Fruit fly (Drosophila melanogaster) whole organism, embryonic: ENCODE data around the gene Psa.

ENCODE experiments used
- B-H2 ChIP-seq: fragments of 200-800 bp; sonication (Bioruptor generic); optimal IDR thresholded peaks from 2 replicates; lab custom pipeline; 2018; ENCODE audit warnings: missing biosample characterization, mild to moderate bottlenecking, missing genetic modification characterization
- CG10543 ChIP-seq: fragments of 200-800 bp; sonication (Bioruptor generic); optimal IDR thresholded peaks from 3 replicates; lab custom pipeline; 2017; ENCODE audit warnings: missing biosample characterization, mild to moderate bottlenecking, missing genetic modification characterization, moderate library complexity
- CG11560 ChIP-seq: fragments of 200-800 bp; sonication (Bioruptor generic); IDR thresholded peaks from 3 replicates; pipeline ENCODE4 v1.3.6; 2022; ENCODE audit warnings: missing biosample characterization, missing genetic modification characterization
- CG12071 ChIP-seq: fragments of 200-800 bp; sonication (Bioruptor generic); optimal IDR thresholded peaks from 3 replicates; lab custom pipeline; 2018; ENCODE audit warnings: missing biosample characterization, mild to moderate bottlenecking, missing genetic modification characterization
- CG13296 ChIP-seq: fragments of 200-800 bp; sonication (Bioruptor generic); optimal IDR thresholded peaks from 3 replicates; lab custom pipeline; 2018; ENCODE audit warnings: missing biosample characterization, mild to moderate bottlenecking, missing genetic modification characterization
- CG14965 ChIP-seq: fragments of 200-800 bp; sonication (Bioruptor generic); optimal IDR thresholded peaks from 2 replicates; lab custom pipeline; 2016; ENCODE audit warnings: missing biosample characterization, missing genetic modification characterization, borderline replicate concordance
- CG16779 ChIP-seq: fragments of 200-800 bp; sonication (Bioruptor generic); IDR thresholded peaks from 2 replicates; pipeline ENCODE4 v1.3.6; 2022; ENCODE audit warnings: missing biosample characterization, missing genetic modification characterization
- CG16813 ChIP-seq: fragments of 200-800 bp; sonication (Bioruptor generic); IDR thresholded peaks from 3 replicates; pipeline ENCODE4 v1.3.6; 2022; ENCODE audit warnings: missing biosample characterization, missing genetic modification characterization; ENCODE audit not compliant: partially characterized antibody
- CG16815 ChIP-seq: fragments of 200-800 bp; sonication (Bioruptor generic); optimal IDR thresholded peaks from 3 replicates; lab custom pipeline; 2017; ENCODE audit warnings: missing biosample characterization, mild to moderate bottlenecking, missing genetic modification characterization
- CG2129 ChIP-seq: fragments of 200-800 bp; sonication (Bioruptor generic); IDR thresholded peaks from 2 replicates; pipeline ENCODE4 v1.3.6; 2022; ENCODE audit warnings: missing biosample characterization, missing genetic modification characterization; ENCODE audit not compliant: partially characterized antibody
- CG2875 ChIP-seq: fragments of 200-800 bp; sonication (Bioruptor generic); optimal IDR thresholded peaks from 2 replicates; lab custom pipeline; 2017; ENCODE audit warnings: missing biosample characterization, mild to moderate bottlenecking, missing genetic modification characterization, missing genetic modification reagents
- CG3995 ChIP-seq: fragments of 200-800 bp; sonication (Bioruptor generic); optimal IDR thresholded peaks from 3 replicates; lab custom pipeline; 2016; ENCODE audit warnings: missing biosample characterization, missing genetic modification characterization
- CG4707 ChIP-seq: fragments of 200-800 bp; sonication (Bioruptor generic); optimal IDR thresholded peaks from 2 replicates; lab custom pipeline; 2018; ENCODE audit warnings: missing biosample characterization, mild to moderate bottlenecking, missing genetic modification characterization, moderate library complexity
- CG6654 ChIP-seq: fragments of 200-800 bp; sonication (Bioruptor generic); optimal IDR thresholded peaks from 2 replicates; lab custom pipeline; 2017; ENCODE audit warnings: missing biosample characterization, mild to moderate bottlenecking, missing genetic modification characterization
- CG6689 ChIP-seq: fragments of 200-800 bp; sonication (Bioruptor generic); IDR thresholded peaks from 2 replicates; pipeline ENCODE4 v1.3.6; 2022; ENCODE audit warnings: missing biosample characterization, missing genetic modification characterization
- CG6813 ChIP-seq: fragments of 200-800 bp; sonication (Bioruptor generic); optimal IDR thresholded peaks from 2 replicates; lab custom pipeline; 2017; ENCODE audit warnings: missing biosample characterization, missing genetic modification characterization, mild to moderate bottlenecking, moderate library complexity, missing genetic modification reagents
- CG7928 ChIP-seq: fragments of 200-800 bp; sonication (Bioruptor generic); optimal IDR thresholded peaks from 2 replicates; lab custom pipeline; 2017; ENCODE audit warnings: missing biosample characterization, mild to moderate bottlenecking, missing genetic modification characterization
- CG8089 ChIP-seq: fragments of 200-800 bp; sonication (Bioruptor generic); optimal IDR thresholded peaks from 3 replicates; lab custom pipeline; 2016; ENCODE audit warnings: missing biosample characterization, missing genetic modification characterization
- CG8290 ChIP-seq, 3 experiments: fragments of 200-800 bp; sonication (Bioruptor generic); optimal IDR thresholded peaks; 2 replicates each; lab custom pipeline; 2016 to 2019; ENCODE audit warnings: missing biosample characterization in 3 of 3, missing genetic modification characterization in 3 of 3, mild to moderate bottlenecking in 2 of 3, moderate library complexity in 1 of 3
- CG9876 ChIP-seq: fragments of 200-800 bp; sonication (Bioruptor generic); optimal IDR thresholded peaks from 2 replicates; lab custom pipeline; 2016; ENCODE audit warnings: missing biosample characterization, missing genetic modification characterization
- E2f2 ChIP-seq: fragments of 200-800 bp; sonication (Bioruptor generic); IDR thresholded peaks from 2 replicates; pipeline ENCODE4 v1.3.6; 2022; ENCODE audit warnings: missing biosample characterization, missing genetic modification characterization
- ERR ChIP-seq: fragments of 200-800 bp; sonication (Bioruptor generic); optimal IDR thresholded peaks from 2 replicates; lab custom pipeline; 2016; ENCODE audit warnings: missing biosample characterization, missing genetic modification characterization
- Ets65A ChIP-seq: fragments of 200-800 bp; sonication (Bioruptor generic); peaks from one replicate; lab custom pipeline; 2016; ENCODE audit warnings: missing biosample characterization, missing genetic modification characterization
- MESR4 ChIP-seq: fragments of 200-800 bp; sonication (Bioruptor generic); optimal IDR thresholded peaks from 2 replicates; lab custom pipeline; 2018; ENCODE audit warnings: missing biosample characterization, mild to moderate bottlenecking, missing genetic modification characterization, moderate library complexity
- Ravus ChIP-seq: fragments of 200-800 bp; sonication (Bioruptor generic); IDR thresholded peaks from 2 replicates; pipeline ENCODE4 v1.3.6; 2022; ENCODE audit warnings: missing biosample characterization, missing genetic modification characterization
- Ssrp ChIP-seq: fragments of 200-800 bp; sonication (Bioruptor generic); optimal IDR thresholded peaks from 2 replicates; lab custom pipeline; 2018; ENCODE audit warnings: missing biosample characterization, mild to moderate bottlenecking, missing genetic modification characterization, moderate library complexity
- Vsx1 ChIP-seq: fragments of 200-800 bp; sonication (Bioruptor generic); optimal IDR thresholded peaks from 2 replicates; lab custom pipeline; 2017; ENCODE audit warnings: missing biosample characterization, mild to moderate bottlenecking, missing genetic modification characterization, missing genetic modification reagents
- abd-A ChIP-seq: fragments of 200-800 bp; sonication (Bioruptor generic); optimal IDR thresholded peaks from 3 replicates; lab custom pipeline; 2019; ENCODE audit warnings: missing biosample characterization, mild to moderate bottlenecking, missing genetic modification characterization, moderate library complexity
- amos ChIP-seq: fragments of 200-800 bp; sonication (Bioruptor generic); IDR thresholded peaks from 2 replicates; pipeline ENCODE4 v1.3.6; 2022; ENCODE audit warnings: missing biosample characterization, missing genetic modification characterization; ENCODE audit not compliant: partially characterized antibody
- ap ChIP-seq: fragments of 200-800 bp; sonication (Bioruptor generic); IDR thresholded peaks from 2 replicates; pipeline ENCODE4 v1.3.6; 2022; ENCODE audit warnings: missing biosample characterization, missing genetic modification characterization
- ara ChIP-seq: fragments of 200-800 bp; sonication (Bioruptor generic); IDR thresholded peaks from 2 replicates; pipeline ENCODE4 v1.3.6; 2022; ENCODE audit warnings: missing biosample characterization, missing genetic modification characterization
- ase ChIP-seq: fragments of 200-800 bp; sonication (Bioruptor generic); IDR thresholded peaks from 3 replicates; pipeline ENCODE4 v1.3.6; 2022; ENCODE audit warnings: missing biosample characterization, missing genetic modification characterization
- cad ChIP-seq: fragments of >200 bp; optimal IDR thresholded peaks from 2 replicates; lab custom pipeline; 2017; ENCODE audit warnings: missing biosample characterization, missing genetic modification characterization
- croc ChIP-seq: fragments of 200-800 bp; sonication (Bioruptor generic); conservative IDR thresholded peaks from 3 replicates; pipeline ENCODE4 v1.3.6; 2022; ENCODE audit warnings: missing biosample characterization, missing genetic modification characterization
- danr ChIP-seq: fragments of 200-800 bp; sonication (Bioruptor generic); IDR thresholded peaks from 2 replicates; pipeline ENCODE4 v1.3.6; 2022; ENCODE audit warnings: missing biosample characterization, missing genetic modification characterization
- ftz-f1 ChIP-seq: fragments of 200-800 bp; sonication (Bioruptor generic); optimal IDR thresholded peaks from 2 replicates; lab custom pipeline; 2016; ENCODE audit warnings: missing biosample characterization, missing genetic modification characterization
- hbn ChIP-seq: fragments of 200-800 bp; sonication (Bioruptor generic); IDR thresholded peaks from 2 replicates; pipeline ENCODE4 v1.3.6; 2022; ENCODE audit warnings: missing biosample characterization, missing genetic modification characterization; ENCODE audit not compliant: partially characterized antibody
- her ChIP-seq: fragments of 200-800 bp; sonication (Bioruptor generic); optimal IDR thresholded peaks from 2 replicates; lab custom pipeline; 2016; ENCODE audit warnings: missing biosample characterization, missing genetic modification characterization
- hth ChIP-seq: fragments of >200 bp; optimal IDR thresholded peaks from 2 replicates; lab custom pipeline; 2017; ENCODE audit warnings: inconsistent platforms
- jing ChIP-seq: fragments of 200-800 bp; sonication (Bioruptor generic); optimal IDR thresholded peaks from 2 replicates; lab custom pipeline; 2018; ENCODE audit warnings: missing biosample characterization, mild to moderate bottlenecking, missing genetic modification characterization
- ken ChIP-seq: fragments of 200-800 bp; sonication (Bioruptor generic); IDR thresholded peaks from 3 replicates; pipeline ENCODE4 v1.3.6; 2022; ENCODE audit warnings: missing biosample characterization, missing genetic modification characterization
- lbe ChIP-seq: fragments of 200-800 bp; sonication (Bioruptor generic); optimal IDR thresholded peaks from 2 replicates; lab custom pipeline; 2016; ENCODE audit warnings: missing biosample characterization, mild to moderate bottlenecking, missing genetic modification characterization
- pum ChIP-seq: fragments of 200-800 bp; sonication (Bioruptor generic); optimal IDR thresholded peaks from 2 replicates; lab custom pipeline; 2016; ENCODE audit warnings: missing biosample characterization, missing genetic modification characterization
- sens-2 ChIP-seq: fragments of 200-800 bp; sonication (Bioruptor generic); IDR thresholded peaks from 2 replicates; pipeline ENCODE4 v1.3.6; 2022; ENCODE audit warnings: missing biosample characterization, missing genetic modification characterization
- sna ChIP-seq: fragments of 200-800 bp; sonication (Bioruptor generic); IDR thresholded peaks from 2 replicates; pipeline ENCODE4 v1.3.6; 2022; ENCODE audit warnings: missing biosample characterization, missing genetic modification characterization; ENCODE audit not compliant: partially characterized antibody
- ssp ChIP-seq: fragments of 200-800 bp; sonication (Bioruptor generic); IDR thresholded peaks from 2 replicates; pipeline ENCODE4 v1.3.6; 2022; ENCODE audit warnings: missing biosample characterization, missing genetic modification characterization
- stc ChIP-seq: fragments of 200-800 bp; sonication (Bioruptor generic); IDR thresholded peaks from 2 replicates; pipeline ENCODE4 v1.3.6; 2022; ENCODE audit warnings: missing biosample characterization, missing genetic modification characterization
- stwl ChIP-seq: fragments of 200-800 bp; sonication (Bioruptor generic); optimal IDR thresholded peaks from 3 replicates; lab custom pipeline; 2018; ENCODE audit warnings: missing biosample characterization, mild to moderate bottlenecking, missing genetic modification characterization, moderate library complexity
- vfl ChIP-seq: fragments of 200-800 bp; sonication (Bioruptor generic); optimal IDR thresholded peaks from 2 replicates; lab custom pipeline; 2016; ENCODE audit warnings: missing biosample characterization, missing genetic modification characterization
- wek ChIP-seq: fragments of 200-800 bp; sonication (Bioruptor generic); optimal IDR thresholded peaks from 3 replicates; lab custom pipeline; 2018; ENCODE audit warnings: missing biosample characterization, mild to moderate bottlenecking, missing genetic modification characterization, moderate library complexity

The Psa gene

DNA sequence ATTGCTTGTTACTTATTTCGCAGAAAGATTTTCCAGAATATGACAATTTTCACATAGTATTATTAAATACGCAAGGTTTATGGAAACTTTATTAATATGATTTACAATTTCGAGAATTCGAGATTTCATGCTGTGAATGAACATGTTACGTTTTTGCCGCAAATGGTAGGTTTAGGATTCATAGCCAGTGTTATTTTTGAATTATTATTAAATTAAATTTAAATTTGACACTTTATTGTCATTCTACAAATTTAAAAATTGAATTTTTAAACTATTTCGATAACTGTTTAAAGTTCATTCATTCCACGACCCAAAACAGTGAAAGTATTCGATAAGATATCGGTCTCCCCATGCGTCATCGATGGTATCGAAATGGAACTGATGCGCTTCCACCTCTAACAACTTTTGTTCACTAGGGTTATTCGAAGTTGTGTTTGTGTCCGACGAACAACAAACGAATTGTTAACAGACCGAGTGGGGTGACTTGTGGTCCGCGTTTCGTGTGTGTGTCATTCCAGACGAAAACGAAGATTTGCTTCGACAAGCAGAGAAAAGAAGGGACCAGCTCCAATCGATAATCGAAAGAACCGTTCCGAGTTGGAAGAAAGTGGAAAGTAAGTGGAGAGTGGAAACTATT lies 43.2 kb downstream of the Psa start, which contains the start of the genes CG32313 and Pcyt1 (continued):
- TF ChIP-seq ap (GFP tag; lab: Robert Waterston, UW) = no peak
- no peak for TF ChIP-seq hth
- TF ChIP-seq CG8089 (GFP tag; lab: Kevin White, UChicago) = no peak
- no peak for TF ChIP-seq CG12071 (GFP tag; lab: Kevin White, UChicago)
- TF ChIP-seq CG3995 (GFP tag; lab: Kevin White, UChicago) = peak; percentile 75
- TF ChIP-seq CG6813 (GFP tag; lab: Kevin White, UChicago) = no peak
- TF ChIP-seq Ssrp (tag; lab: Kevin White, UChicago) = no peak
- no peak for TF ChIP-seq croc (GFP tag; lab: Robert Waterston, UW)
- peak; percentile 82 for TF ChIP-seq sna
- no peak for TF ChIP-seq CG14965 (GFP tag; lab: Kevin White, UChicago)
- no peak for TF ChIP-seq ssp (GFP tag; lab: Robert Waterston, UW)
- TF ChIP-seq CG11560 (tag; lab: Robert Waterston, UW) = peak; percentile 99
- TF ChIP-seq amos (GFP tag; lab: Robert Waterston, UW) = peak; percentile 94
- TF ChIP-seq CG16813 (GFP tag; lab: Robert Waterston, UW) = peak; percentile 86
- no peak for TF ChIP-seq cad (GFP tag; lab: Kevin White, UChicago)
- TF ChIP-seq CG9876 (GFP tag; lab: Kevin White, UChicago) = no peak
- TF ChIP-seq CG2129 (GFP tag; lab: Robert Waterston, UW) = peak; percentile 73
- peak; percentile 40 for TF ChIP-seq CG13296 (GFP tag; lab: Kevin White, UChicago)
- peak; percentile 94 for TF ChIP-seq stwl
- no peak for TF ChIP-seq abd-A (tag; lab: Kevin White, UChicago)
- TF ChIP-seq MESR4 (GFP tag; lab: Kevin White, UChicago) = peak; percentile 87
- no peak for TF ChIP-seq CG7928
- TF ChIP-seq hbn = peak; percentile 81
- TF ChIP-seq CG10543 (GFP tag; lab: Kevin White, UChicago) = peak; percentile 44
- TF ChIP-seq ken = no peak
- TF ChIP-seq pum (GFP tag; lab: Kevin White, UChicago) = no peak
- TF ChIP-seq ERR (GFP tag; lab: Kevin White, UChicago) = peak; percentile 38
- TF ChIP-seq CG6689 (GFP tag; lab: Robert Waterston, UW) = no peak
- no peak for TF ChIP-seq CG6654 (GFP tag; lab: Kevin White, UChicago)
- peak; percentile 55 for TF ChIP-seq B-H2
- TF ChIP-seq Vsx1 (GFP tag; lab: Kevin White, UChicago) = no peak
- no peak for TF ChIP-seq ftz-f1 (GFP tag; lab: Kevin White, UChicago)
- TF ChIP-seq CG16815 (GFP tag; lab: Kevin White, UChicago) = no peak
- peak; percentile 86 for TF ChIP-seq wek (GFP tag; lab: Kevin White, UChicago)
- TF ChIP-seq Ravus (GFP tag; lab: Robert Waterston, UW) = no peak
- TF ChIP-seq Ets65A = no peak
- peak; percentile 44 for TF ChIP-seq CG8290 (GFP tag; optimal IDR thresholded peaks at IDR 0.05; lab: Kevin White, UChicago)
- TF ChIP-seq CG8290 (tag; optimal IDR thresholded peaks at IDR 0.05; lab: Kevin White, UChicago) = peak in 1 of 2 experiments; percentile 72
- TF ChIP-seq sens-2 (GFP tag; lab: Robert Waterston, UW) = no peak
- TF ChIP-seq ase = no peak
- no peak for TF ChIP-seq CG16779 (GFP tag; lab: Robert Waterston, UW)
- no peak for TF ChIP-seq jing (GFP tag; lab: Kevin White, UChicago)
- TF ChIP-seq vfl = no peak
- TF ChIP-seq ara = no peak
- peak; percentile 81 for TF ChIP-seq E2f2 (GFP tag; lab: Robert Waterston, UW)
- no peak for TF ChIP-seq lbe
- peak; percentile 23 for TF ChIP-seq CG2875 (GFP tag; lab: Kevin White, UChicago)
- no peak; the same call in 1 of the 2 replicates for TF ChIP-seq stc (GFP tag; lab: Robert Waterston, UW)
- peak; percentile 41 for TF ChIP-seq her (GFP tag; lab: Kevin White, UChicago)
- TF ChIP-seq CG4707 (GFP tag; lab: Kevin White, UChicago) = peak; percentile 37
- TF ChIP-seq danr (GFP tag; lab: Robert Waterston, UW) = no peak
